Worm (Caenorhabditis elegans) whole organism, late embryonic: Measurements from ENCODE around the gene cut-2.

Source experiments
- T23F11.4 ChIP-seq: fragments of 200-800 bp; sonication (Bioruptor generic); optimal IDR thresholded peaks from 2 replicates; lab custom pipeline; 2018; ENCODE audit warnings: mild to moderate bottlenecking, missing genetic modification characterization, missing compliant biosample characterization
- ama-1 ChIP-seq: fragments of 150-350 bp; optimal IDR thresholded peaks from 2 replicates; lab custom pipeline; 2014
- ceh-9 ChIP-seq: sonication (generic microtip); optimal IDR thresholded peaks from 2 replicates; lab custom pipeline; 2016; ENCODE audit warnings: mild to moderate bottlenecking, missing genetic modification characterization, inconsistent platforms, missing compliant biosample characterization
- fkh-6 ChIP-seq: sonication (generic microtip); optimal IDR thresholded peaks from 2 replicates; lab custom pipeline; 2016; ENCODE audit warnings: missing genetic modification characterization, missing compliant biosample characterization
- hlh-30 ChIP-seq: sonication (generic microtip); optimal IDR thresholded peaks from 2 replicates; lab custom pipeline; 2017; ENCODE audit warnings: antibody characterized with exemption, missing genetic modification characterization, missing compliant biosample characterization; ENCODE audit not compliant: insufficient read depth
- lim-6 ChIP-seq: sonication (generic microtip); optimal IDR thresholded peaks from 2 replicates; lab custom pipeline; 2016; ENCODE audit warnings: missing genetic modification characterization, missing compliant biosample characterization
- pha-4 ChIP-seq: fragments of 150-350 bp; optimal IDR thresholded peaks from 2 replicates; lab custom pipeline; 2018; ENCODE audit warnings: missing biosample characterization, missing genetic modification reagents, missing genetic modification characterization
- sox-4 ChIP-seq: sonication (generic microtip); optimal IDR thresholded peaks from 2 replicates; lab custom pipeline; 2017; ENCODE audit warnings: mild to moderate bottlenecking, missing genetic modification characterization, inconsistent platforms, missing compliant biosample characterization
- unc-55 ChIP-seq: sonication (generic microtip); optimal IDR thresholded peaks from 2 replicates; lab custom pipeline; 2017; ENCODE audit warnings: missing biosample characterization, missing genetic modification reagents, missing genetic modification characterization
- unc-86 ChIP-seq: sonication (generic microtip); optimal IDR thresholded peaks from 2 replicates; lab custom pipeline; 2016; ENCODE audit warnings: missing genetic modification characterization, missing compliant biosample characterization

- TF ChIP-seq unc-55 (GFP tag; lab: Kevin White, UChicago): no peak
- no peak for TF ChIP-seq fkh-6 (tag; lab: Kevin White, UChicago)
- TF ChIP-seq unc-86 (tag; lab: Kevin White, UChicago): no peak
- no peak for TF ChIP-seq sox-4 (tag; lab: Kevin White, UChicago)
- peak; percentile 87 for TF ChIP-seq hlh-30 (tag; lab: Kevin White, UChicago)
- TF ChIP-seq ama-1: no peak
- no peak for TF ChIP-seq pha-4 (tag; lab: Kevin White, UChicago)
- no peak for TF ChIP-seq T23F11.4 (GFP tag; lab: Kevin White, UChicago)
- no peak for TF ChIP-seq ceh-9 (tag; lab: Kevin White, UChicago)
- TF ChIP-seq lim-6: no peak
Measured at ce11 chrV:13462974-13463373, 48.2 kb downstream of the cut-2 start, which contains the start of gene frm-10.
